Worm (Caenorhabditis elegans) whole organism, young adult: Measurements from ENCODE around the gene ptr-19.
A peak's percentile ranks its signal among the peaks of the same experiment; 100 is the strongest.

Source experiments
- B0261.1 ChIP-seq: sonication (generic microtip); optimal IDR thresholded peaks from 2 replicates; lab custom pipeline; 2016; ENCODE audit warnings: mild to moderate bottlenecking, missing genetic modification characterization, moderate library complexity, missing compliant biosample characterization
- F10E7.11 ChIP-seq: sonication (generic microtip); optimal IDR thresholded peaks from 2 replicates; lab custom pipeline; 2017; ENCODE audit warnings: mild to moderate bottlenecking, missing genetic modification characterization, moderate library complexity, missing compliant biosample characterization
- F57A8.1 ChIP-seq: fragments of 200-800 bp; sonication (Bioruptor generic); optimal IDR thresholded peaks from 2 replicates; lab custom pipeline; 2018; ENCODE audit warnings: mild to moderate bottlenecking, missing genetic modification characterization, moderate library complexity, missing compliant biosample characterization
- athp-1 ChIP-seq: sonication (generic microtip); optimal IDR thresholded peaks from 2 replicates; lab custom pipeline; 2017; ENCODE audit warnings: mild to moderate bottlenecking, missing genetic modification characterization, missing compliant biosample characterization
- dox-1 ChIP-seq: fragments of 200-800 bp; sonication (Bioruptor generic); IDR thresholded peaks from 2 replicates; pipeline ENCODE4 v1.3.6; 2022; ENCODE audit warnings: missing genetic modification reagents, missing genetic modification characterization, missing compliant biosample characterization
- hlh-26 ChIP-seq: fragments of 200-800 bp; sonication (Bioruptor generic); conservative IDR thresholded peaks from 2 replicates; pipeline ENCODE4 v1.3.6; 2022; ENCODE audit warnings: missing genetic modification reagents, missing genetic modification characterization, missing compliant biosample characterization
- hsf-1 ChIP-seq: fragments of 200-800 bp; sonication (Bioruptor generic); IDR thresholded peaks from 2 replicates; pipeline ENCODE4 v1.3.6; 2022; ENCODE audit warnings: missing genetic modification reagents, missing genetic modification characterization, missing compliant biosample characterization
- madf-8 ChIP-seq: fragments of 200-800 bp; sonication (Bioruptor generic); conservative IDR thresholded peaks from 2 replicates; pipeline ENCODE4 v1.3.6; 2022; ENCODE audit warnings: missing genetic modification reagents, missing genetic modification characterization, missing compliant biosample characterization
- nhr-179 ChIP-seq: sonication (generic microtip); optimal IDR thresholded peaks from 2 replicates; lab custom pipeline; 2016; ENCODE audit warnings: mild to moderate bottlenecking, missing genetic modification characterization, missing compliant biosample characterization
- pbrm-1 ChIP-seq: fragments of 200-800 bp; sonication (Bioruptor generic); IDR thresholded peaks from 2 replicates; pipeline ENCODE4 v1.3.6; 2022; ENCODE audit warnings: missing genetic modification reagents, missing genetic modification characterization, missing compliant biosample characterization
- somi-1 ChIP-seq: fragments of 200-800 bp; sonication (Bioruptor generic); optimal IDR thresholded peaks from 2 replicates; lab custom pipeline; 2018; ENCODE audit warnings: mild to moderate bottlenecking, missing genetic modification characterization, missing compliant biosample characterization
- unc-62 ChIP-seq: fragments of 150-350 bp; optimal IDR thresholded peaks from 2 replicates; lab custom pipeline; 2014; ENCODE audit warnings: missing biosample characterization, missing genetic modification reagents, missing genetic modification characterization
- ztf-18 ChIP-seq: sonication (generic microtip); optimal IDR thresholded peaks from 2 replicates; lab custom pipeline; 2016; ENCODE audit warnings: missing genotype, mild to moderate bottlenecking, missing genetic modification characterization, missing compliant biosample characterization

- TF ChIP-seq unc-62 (GFP tag; lab: Kevin White, UChicago) (no peak), ztf-18 (tag; lab: Kevin White, UChicago) (no peak), madf-8 (GFP tag; lab: Robert Waterston, UW) (no peak), pbrm-1 (peak; percentile 24; the same call in 1 of the 2 replicates), F57A8.1 (GFP tag; lab: Kevin White, UChicago) (no peak), hsf-1 (GFP tag; lab: Robert Waterston, UW) (no peak), athp-1 (tag; lab: Kevin White, UChicago) (no peak), somi-1 (no peak), dox-1 (GFP tag; lab: Robert Waterston, UW) (0 out of 2 replicates have a peak, but pooled peaks have one; percentile 39), nhr-179 (tag; lab: Kevin White, UChicago) (no peak), F10E7.11 (tag; lab: Kevin White, UChicago) (no peak), B0261.1 (tag; lab: Kevin White, UChicago) (no peak), hlh-26 (GFP tag; lab: Robert Waterston, UW) (no peak)
Measured at ce11 chrIII:10807956-10808355, 26.3 kb downstream of the ptr-19 start.
